Worm (Caenorhabditis elegans) whole organism, young adult: ENCODE results near the gene lipl-2.

ENCODE experiments used
- B0035.1 ChIP-seq: sonication (generic microtip); optimal IDR thresholded peaks from 2 replicates; lab custom pipeline; 2016; ENCODE audit warnings: missing genetic modification characterization, mild to moderate bottlenecking, missing compliant biosample characterization, missing genotype, missing genetic modification reagents
- B0336.3 ChIP-seq: fragments of 200-800 bp; sonication (Bioruptor generic); IDR thresholded peaks from 2 replicates; pipeline ENCODE4 v1.3.6; 2022; ENCODE audit warnings: missing genetic modification characterization, missing compliant biosample characterization
- C17E4.6 ChIP-seq: fragments of 200-800 bp; sonication (Bioruptor generic); IDR thresholded peaks from 2 replicates; pipeline ENCODE4 v1.3.6; 2022; ENCODE audit warnings: missing genetic modification reagents, missing genetic modification characterization, missing compliant biosample characterization
- F33H1.4 ChIP-seq: fragments of 200-800 bp; sonication (Bioruptor generic); IDR thresholded peaks from 2 replicates; pipeline ENCODE4 v1.3.6; 2022; ENCODE audit warnings: missing genetic modification reagents, missing genetic modification characterization, missing compliant biosample characterization
- K11D2.4 ChIP-seq: fragments of 200-800 bp; sonication (Bioruptor generic); IDR thresholded peaks from 2 replicates; pipeline ENCODE4 v1.3.6; 2022; ENCODE audit warnings: missing genetic modification reagents, missing genetic modification characterization, missing compliant biosample characterization
- ZK185.1 ChIP-seq: sonication (generic microtip); optimal IDR thresholded peaks from 2 replicates; lab custom pipeline; 2016; ENCODE audit warnings: mild to moderate bottlenecking, missing genetic modification characterization, missing compliant biosample characterization; ENCODE audit not compliant: poor library complexity, severe bottlenecking
- atf-7 ChIP-seq: sonication (generic microtip); optimal IDR thresholded peaks from 2 replicates; lab custom pipeline; 2017; ENCODE audit warnings: mild to moderate bottlenecking, missing genetic modification characterization, missing compliant biosample characterization
- attf-6 ChIP-seq: fragments of 200-800 bp; sonication (Bioruptor generic); IDR thresholded peaks from 2 replicates; pipeline ENCODE4 v1.3.6; 2022; ENCODE audit warnings: missing genetic modification reagents, missing genetic modification characterization, missing compliant biosample characterization
- bed-1 ChIP-seq: fragments of 200-800 bp; sonication (Bioruptor generic); IDR thresholded peaks from 2 replicates; pipeline ENCODE4 v1.3.6; 2022; ENCODE audit warnings: missing genetic modification reagents, missing genetic modification characterization, missing compliant biosample characterization
- bed-2 ChIP-seq: fragments of 200-800 bp; sonication (Bioruptor generic); IDR thresholded peaks from 2 replicates; pipeline ENCODE4 v1.3.6; 2022; ENCODE audit warnings: missing genetic modification reagents, missing genetic modification characterization, missing compliant biosample characterization
- cebp-1 ChIP-seq, 2 experiments: fragments of 200-800 bp in 1 of 2; sonication (Bioruptor generic) in 1 of 2; sonication (generic microtip) in 1 of 2; IDR thresholded peaks in 1 of 2; optimal IDR thresholded peaks in 1 of 2; 2 replicates each; pipeline versions ENCODE4 v1.3.6 to Lab custom; 2017 to 2022; ENCODE audit warnings: missing compliant biosample characterization in 2 of 2, missing genetic modification characterization in 2 of 2, mild to moderate bottlenecking in 1 of 2, missing genetic modification reagents in 1 of 2, moderate library complexity in 1 of 2
- ceh-100 ChIP-seq: fragments of 200-800 bp; sonication (Bioruptor generic); IDR thresholded peaks from 2 replicates; pipeline ENCODE4 v1.3.6; 2022; ENCODE audit warnings: missing genetic modification reagents, missing genetic modification characterization, missing compliant biosample characterization
- ceh-40 ChIP-seq: fragments of 200-800 bp; sonication (Bioruptor generic); IDR thresholded peaks from 2 replicates; pipeline ENCODE4 v1.3.6; 2022; ENCODE audit warnings: missing genetic modification characterization, missing compliant biosample characterization
- ceh-58 ChIP-seq: fragments of 200-800 bp; sonication (Bioruptor generic); IDR thresholded peaks from 2 replicates; pipeline ENCODE4 v1.3.6; 2022; ENCODE audit warnings: missing genetic modification characterization, missing compliant biosample characterization
- ceh-91 ChIP-seq: fragments of 200-800 bp; sonication (Bioruptor generic); IDR thresholded peaks from 2 replicates; pipeline ENCODE4 v1.3.6; 2022; ENCODE audit warnings: missing genetic modification reagents, missing genetic modification characterization, missing compliant biosample characterization
- chd-7 ChIP-seq: sonication (generic microtip); optimal IDR thresholded peaks from 2 replicates; lab custom pipeline; 2016; ENCODE audit warnings: mild to moderate bottlenecking, missing genetic modification characterization, moderate library complexity, missing compliant biosample characterization
- die-1 ChIP-seq: sonication (generic microtip); optimal IDR thresholded peaks from 2 replicates; lab custom pipeline; 2016; ENCODE audit warnings: missing genotype, mild to moderate bottlenecking, missing genetic modification characterization, missing compliant biosample characterization
- dox-1 ChIP-seq: fragments of 200-800 bp; sonication (Bioruptor generic); IDR thresholded peaks from 2 replicates; pipeline ENCODE4 v1.3.6; 2022; ENCODE audit warnings: missing genetic modification reagents, missing genetic modification characterization, missing compliant biosample characterization
- dpff-1 ChIP-seq: sonication (generic microtip); optimal IDR thresholded peaks from 2 replicates; lab custom pipeline; 2017; ENCODE audit warnings: mild to moderate bottlenecking, missing genetic modification characterization, missing compliant biosample characterization
- dpl-1 ChIP-seq: fragments of 150-350 bp; optimal IDR thresholded peaks from 2 replicates; lab custom pipeline; 2014; ENCODE audit warnings: missing biosample characterization, missing genetic modification reagents, missing genetic modification characterization
- efl-1 ChIP-seq: fragments of 150-350 bp; optimal IDR thresholded peaks from 2 replicates; lab custom pipeline; 2014; ENCODE audit warnings: missing biosample characterization, missing genetic modification reagents, missing genetic modification characterization
- egl-18 ChIP-seq: fragments of 200-800 bp; sonication (Bioruptor generic); IDR thresholded peaks from 2 replicates; pipeline ENCODE4 v1.3.6; 2022; ENCODE audit warnings: missing genetic modification reagents, missing genetic modification characterization, missing compliant biosample characterization
- ekl-4 ChIP-seq: fragments of 200-800 bp; sonication (Bioruptor generic); IDR thresholded peaks from 2 replicates; pipeline ENCODE4 v1.3.6; 2022; ENCODE audit warnings: missing genetic modification reagents, missing genetic modification characterization, missing compliant biosample characterization
- lin-26 ChIP-seq: fragments of 200-800 bp; sonication (Bioruptor generic); IDR thresholded peaks from 2 replicates; pipeline ENCODE4 v1.3.6; 2022; ENCODE audit warnings: missing genetic modification reagents, missing genetic modification characterization, missing compliant biosample characterization
- lin-54 ChIP-seq: fragments of 200-800 bp; sonication (Bioruptor generic); optimal IDR thresholded peaks from 2 replicates; lab custom pipeline; 2018; ENCODE audit warnings: mild to moderate bottlenecking, missing genetic modification characterization, missing compliant biosample characterization
- lir-1 ChIP-seq: fragments of 200-800 bp; sonication (Bioruptor generic); conservative IDR thresholded peaks from 2 replicates; pipeline ENCODE4 v1.3.6; 2022; ENCODE audit warnings: missing genetic modification reagents, missing genetic modification characterization, missing compliant biosample characterization
- madf-10 ChIP-seq: sonication (generic microtip); optimal IDR thresholded peaks from 2 replicates; lab custom pipeline; 2016; ENCODE audit warnings: mild to moderate bottlenecking, missing genetic modification characterization, missing compliant biosample characterization
- madf-6 ChIP-seq: fragments of 200-800 bp; sonication (Bioruptor generic); IDR thresholded peaks from 2 replicates; pipeline ENCODE4 v1.3.6; 2022; ENCODE audit warnings: missing genetic modification reagents, missing genetic modification characterization, missing compliant biosample characterization
- nfya-1 ChIP-seq: sonication (generic microtip); optimal IDR thresholded peaks from 2 replicates; lab custom pipeline; 2017; ENCODE audit warnings: antibody characterized with exemption, missing compliant biosample characterization, missing genetic modification characterization, borderline replicate concordance; ENCODE audit not compliant: insufficient read depth
- nhr-120 ChIP-seq: fragments of 200-800 bp; sonication (Bioruptor generic); IDR thresholded peaks from 2 replicates; pipeline ENCODE4 v1.3.6; 2022; ENCODE audit warnings: missing genetic modification characterization, missing compliant biosample characterization
- nhr-179 ChIP-seq: sonication (generic microtip); optimal IDR thresholded peaks from 2 replicates; lab custom pipeline; 2016; ENCODE audit warnings: mild to moderate bottlenecking, missing genetic modification characterization, missing compliant biosample characterization
- nhr-90 ChIP-seq: sonication (generic microtip); optimal IDR thresholded peaks from 2 replicates; lab custom pipeline; 2016; ENCODE audit warnings: missing genotype, mild to moderate bottlenecking, missing genetic modification characterization, missing compliant biosample characterization
- repo-1 ChIP-seq: sonication (generic microtip); optimal IDR thresholded peaks from 2 replicates; lab custom pipeline; 2017; ENCODE audit warnings: mild to moderate bottlenecking, missing genetic modification characterization, missing compliant biosample characterization
- sdz-38 ChIP-seq: sonication (generic microtip); optimal IDR thresholded peaks from 2 replicates; lab custom pipeline; 2016; ENCODE audit warnings: missing genotype, missing genetic modification characterization, missing compliant biosample characterization
- snpc-3.4 ChIP-seq: sonication (generic microtip); optimal IDR thresholded peaks from 2 replicates; lab custom pipeline; 2017; ENCODE audit warnings: missing genetic modification characterization, mild to moderate bottlenecking, missing compliant biosample characterization, antibody characterized with exemption, moderate library complexity, missing genotype, missing genetic modification reagents
- sptf-2 ChIP-seq: fragments of 200-800 bp; sonication (Bioruptor generic); optimal IDR thresholded peaks from 2 replicates; lab custom pipeline; 2018; ENCODE audit warnings: mild to moderate bottlenecking, missing genetic modification characterization, missing compliant biosample characterization
- tlf-1 ChIP-seq: fragments of 200-800 bp; sonication (Bioruptor generic); optimal IDR thresholded peaks from 2 replicates; lab custom pipeline; 2018; ENCODE audit warnings: mild to moderate bottlenecking, missing genetic modification characterization, missing compliant biosample characterization
- unc-130 ChIP-seq: sonication (generic microtip); optimal IDR thresholded peaks from 2 replicates; lab custom pipeline; 2016; ENCODE audit warnings: missing genetic modification reagents, missing genetic modification characterization, missing compliant biosample characterization
- zfh-2 ChIP-seq: fragments of 200-800 bp; sonication (Bioruptor generic); conservative IDR thresholded peaks from 2 replicates; pipeline ENCODE4 v1.3.6; 2022; ENCODE audit warnings: missing genetic modification reagents, missing genetic modification characterization, missing compliant biosample characterization
- zim-3 ChIP-seq: sonication (generic microtip); optimal IDR thresholded peaks from 2 replicates; lab custom pipeline; 2017; ENCODE audit warnings: mild to moderate bottlenecking, missing genetic modification characterization, moderate library complexity, missing compliant biosample characterization
- ztf-18 ChIP-seq: sonication (generic microtip); optimal IDR thresholded peaks from 2 replicates; lab custom pipeline; 2016; ENCODE audit warnings: missing genotype, mild to moderate bottlenecking, missing genetic modification characterization, missing compliant biosample characterization
- ztf-25 ChIP-seq: fragments of 200-800 bp; sonication (Bioruptor generic); IDR thresholded peaks from 2 replicates; pipeline ENCODE4 v1.3.6; 2022; ENCODE audit warnings: missing genetic modification reagents, missing genetic modification characterization, missing compliant biosample characterization
- ztf-6 ChIP-seq: fragments of 200-800 bp; sonication (Bioruptor generic); IDR thresholded peaks from 2 replicates; pipeline ENCODE4 v1.3.6; 2022; ENCODE audit warnings: missing genetic modification reagents, missing genetic modification characterization, missing compliant biosample characterization

The lipl-2 gene

DNA sequence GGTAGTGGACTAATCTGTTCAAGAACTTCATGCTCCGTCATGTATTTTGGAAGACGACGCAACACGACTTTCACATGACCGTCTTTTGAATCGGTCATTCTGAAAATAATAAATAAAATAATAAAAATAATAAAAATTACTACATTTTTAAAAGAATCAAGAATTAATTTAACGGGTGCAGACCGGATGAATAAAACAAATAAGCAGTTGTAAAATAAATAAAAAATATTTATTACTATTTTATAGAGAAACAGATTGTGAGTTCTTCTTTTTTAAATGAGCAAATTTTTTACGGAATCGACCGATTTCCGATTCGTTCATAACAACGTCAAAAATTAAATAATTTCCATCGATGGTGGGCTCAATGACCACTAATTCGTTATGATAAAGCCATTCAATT, 13.7 kb upstream of the lipl-2 start, which contains the start of gene smg-4:
smg-4 (minus strand) TSS at position 101 of the 400 bp plus-strand sequence.
- TF ChIP-seq ceh-40 (no peak), ceh-91 (no peak), dpff-1 (tag; lab: Kevin White, UChicago) (no peak), bed-1 (GFP tag; lab: Robert Waterston, UW) (no peak), nhr-179 (no peak), madf-6 (GFP tag; lab: Robert Waterston, UW) (0 out of 2 replicates have a peak, but pooled peaks have one; percentile 10)

DNA sequence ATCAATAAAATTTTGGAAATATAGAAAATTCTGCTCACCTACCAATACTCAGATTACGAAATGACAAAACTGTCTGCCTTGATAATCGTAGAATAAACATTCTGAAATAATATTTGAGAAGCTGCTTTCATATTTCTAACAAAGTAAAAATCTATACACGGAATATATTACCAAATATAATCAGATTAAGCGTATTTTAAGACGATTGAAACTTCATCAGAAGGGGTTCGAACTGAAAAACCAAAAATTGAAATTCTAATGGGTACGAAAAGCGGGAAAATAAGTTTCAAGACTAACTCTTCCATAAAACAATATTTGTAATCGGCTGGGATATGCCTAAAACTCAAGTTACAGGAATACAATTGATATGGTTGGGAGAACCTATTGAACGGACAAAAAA, 11.9 kb upstream of the lipl-2 start, which contains the start of gene F46B6.4:
F46B6.4 (minus strand) TSS at position 101 of the 400 bp plus-strand sequence.
- TF ChIP-seq K11D2.4 (GFP tag; lab: Robert Waterston, UW) (no peak), ztf-6 (no peak), sptf-2 (no peak), bed-2 (GFP tag; lab: Robert Waterston, UW) (no peak), zfh-2 (GFP tag; lab: Robert Waterston, UW) (no peak), lin-26 (no peak), snpc-3.4 (tag; lab: Kevin White, UChicago) (no peak), egl-18 (GFP tag; lab: Robert Waterston, UW) (no peak), nhr-120 (GFP tag; lab: Robert Waterston, UW) (no peak), chd-7 (tag; lab: Kevin White, UChicago) (no peak)

DNA sequence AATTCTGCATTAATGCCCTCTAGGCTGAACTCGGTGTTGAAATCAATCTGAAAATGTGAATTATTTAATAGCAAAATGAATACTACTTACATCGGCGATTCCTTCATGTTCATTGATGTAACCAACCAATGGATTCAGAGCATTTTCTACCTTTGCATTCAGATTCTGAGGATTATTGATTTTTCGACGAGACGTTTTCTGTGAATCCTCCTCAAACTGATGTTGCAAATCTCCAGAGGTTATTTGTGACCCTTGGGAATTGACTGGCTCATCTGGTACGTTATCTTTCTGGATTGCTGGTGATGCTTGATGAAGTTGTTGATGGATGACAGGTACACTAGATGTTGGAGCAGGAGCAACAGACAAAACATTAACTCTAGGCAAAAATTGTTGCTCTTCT, 9.3 kb upstream of the lipl-2 start:
- no peak for TF ChIP-seq unc-130 (GFP tag; lab: Kevin White, UChicago)
- no peak for TF ChIP-seq ztf-18 (tag; lab: Kevin White, UChicago)
- no peak for TF ChIP-seq B0035.1 (tag; lab: Kevin White, UChicago)
- no peak for TF ChIP-seq ZK185.1 (tag; lab: Kevin White, UChicago)

DNA sequence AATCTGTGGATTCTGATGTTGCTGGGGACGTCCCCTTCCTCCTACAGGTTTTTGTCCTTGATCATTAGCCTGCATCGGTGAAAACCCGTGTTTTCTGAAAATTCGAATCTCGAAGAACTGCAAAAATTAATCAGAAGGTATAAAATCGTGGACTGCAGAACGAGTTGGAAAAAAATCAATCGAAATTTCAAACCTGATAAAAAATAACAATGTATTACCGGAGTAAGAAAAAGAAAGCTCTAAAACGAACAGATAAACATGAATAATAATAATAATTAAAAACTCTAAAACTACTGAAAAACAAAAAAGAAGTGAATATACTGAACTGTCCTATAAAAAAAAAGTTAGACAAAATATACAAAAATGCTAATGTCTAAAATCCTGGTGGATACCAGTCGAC, 8.4 kb upstream of the lipl-2 start, which contains the start of gene F46B6.5:
F46B6.5 (minus strand) TSS at position 101 of the 400 bp plus-strand sequence.
- TF ChIP-seq atf-7 (tag; lab: Kevin White, UChicago), result no peak
- TF ChIP-seq dox-1 (GFP tag; lab: Robert Waterston, UW), result no peak
- no peak for TF ChIP-seq nfya-1 (tag; lab: Kevin White, UChicago)
- no peak for TF ChIP-seq efl-1 (GFP tag; lab: Kevin White, UChicago)
- TF ChIP-seq ekl-4 (GFP tag; lab: Robert Waterston, UW), result no peak
- 0 out of 2 replicates have a peak, but pooled peaks have one; percentile 38 for TF ChIP-seq ztf-25 (GFP tag; lab: Robert Waterston, UW)
- no peak for TF ChIP-seq C17E4.6 (GFP tag; lab: Robert Waterston, UW)

DNA sequence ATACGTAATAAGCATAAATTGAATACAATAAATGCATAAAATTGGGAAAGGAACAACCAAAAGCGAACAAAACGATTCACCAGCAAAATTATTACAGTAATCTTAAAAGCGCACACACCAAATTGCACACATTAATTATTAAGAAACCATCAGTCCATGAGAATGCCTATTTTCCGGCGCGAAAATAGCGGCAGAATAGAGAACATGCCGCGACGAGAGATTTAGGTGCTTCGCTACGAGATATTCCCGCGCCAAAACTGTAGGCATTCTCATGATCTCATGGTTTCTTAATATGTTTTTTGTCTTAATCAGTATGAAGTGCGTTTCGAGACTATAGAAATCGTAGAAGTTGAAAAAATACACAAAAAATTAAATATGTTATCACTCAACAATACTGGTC, 7.2 kb upstream of the lipl-2 start:
- TF ChIP-seq lir-1 (GFP tag; lab: Robert Waterston, UW) (no peak), F33H1.4 (GFP tag; lab: Robert Waterston, UW) (peak; percentile 6; the same call in 1 of the 2 replicates), attf-6 (no peak), B0336.3 (no peak), sdz-38 (tag; lab: Kevin White, UChicago) (no peak), nhr-90 (no peak), lin-26 (no peak), repo-1 (tag; lab: Kevin White, UChicago) (no peak), ceh-58 (GFP tag; lab: Robert Waterston, UW) (no peak), tlf-1 (GFP tag; lab: Kevin White, UChicago) (no peak), lin-54 (GFP tag; lab: Kevin White, UChicago) (no peak), dpl-1 (peak; percentile 21), nhr-179 (no peak), zim-3 (tag; lab: Kevin White, UChicago) (no peak), die-1 (tag; lab: Kevin White, UChicago) (no peak), ceh-100 (GFP tag; lab: Robert Waterston, UW) (no peak), cebp-1 (GFP tag; IDR thresholded peaks at IDR 0.05; lab: Robert Waterston, UW) (no peak), cebp-1 (tag; optimal IDR thresholded peaks at IDR 0.05; lab: Kevin White, UChicago) (no peak), madf-10 (tag; lab: Kevin White, UChicago) (no peak)
